Fruit fly (Drosophila melanogaster) whole organism, adult: ENCODE measurements around the gene stas.

ENCODE experiments used
- CG11617 ChIP-seq: fragments of 200-800 bp; sonication (Bioruptor generic); optimal IDR thresholded peaks from 2 replicates; lab custom pipeline; 2017; ENCODE audit warnings: mild to moderate bottlenecking, missing biosample characterization, missing genetic modification reagents, missing genetic modification characterization
- CG12768 ChIP-seq: fragments of 200-800 bp; sonication (Bioruptor generic); optimal IDR thresholded peaks from 2 replicates; lab custom pipeline; 2017; ENCODE audit warnings: missing biosample characterization, missing genetic modification characterization, mild to moderate bottlenecking, moderate library complexity, missing genetic modification reagents
- CG14711 ChIP-seq: fragments of 200-800 bp; sonication (Bioruptor generic); optimal IDR thresholded peaks from 2 replicates; lab custom pipeline; 2018; ENCODE audit warnings: missing biosample characterization, mild to moderate bottlenecking, missing genetic modification characterization, moderate library complexity
- CG1620 ChIP-seq: fragments of 200-800 bp; sonication (Bioruptor generic); optimal IDR thresholded peaks from 2 replicates; lab custom pipeline; 2016; ENCODE audit warnings: missing biosample characterization, missing genetic modification characterization
- CG33017 ChIP-seq: fragments of 200-800 bp; sonication (Bioruptor generic); optimal IDR thresholded peaks from 2 replicates; lab custom pipeline; 2018; ENCODE audit warnings: missing biosample characterization, mild to moderate bottlenecking, missing genetic modification characterization, moderate library complexity
- CG5204 ChIP-seq: fragments of 200-800 bp; sonication (Bioruptor generic); optimal IDR thresholded peaks from 2 replicates; lab custom pipeline; 2016; ENCODE audit warnings: missing biosample characterization, missing genetic modification characterization
- CG7045 ChIP-seq: fragments of 200-800 bp; sonication (Bioruptor generic); optimal IDR thresholded peaks from 2 replicates; lab custom pipeline; 2017; ENCODE audit warnings: missing biosample characterization, mild to moderate bottlenecking, missing genetic modification characterization
- CG7101 ChIP-seq: fragments of 200-800 bp; sonication (Bioruptor generic); optimal IDR thresholded peaks from 2 replicates; lab custom pipeline; 2018; ENCODE audit warnings: missing biosample characterization, mild to moderate bottlenecking, missing genetic modification characterization, moderate library complexity
- Clk ChIP-seq: fragments of 200-800 bp; sonication (Bioruptor generic); optimal IDR thresholded peaks from 2 replicates; lab custom pipeline; 2017; ENCODE audit warnings: missing biosample characterization, missing genetic modification characterization
- Crg-1 ChIP-seq: fragments of 200-800 bp; sonication (Bioruptor generic); optimal IDR thresholded peaks from 2 replicates; lab custom pipeline; 2016; ENCODE audit warnings: missing biosample characterization, missing genetic modification characterization
- Hr96 ChIP-seq: fragments of 200-800 bp; sonication (Bioruptor generic); optimal IDR thresholded peaks from 2 replicates; lab custom pipeline; 2016; ENCODE audit warnings: missing biosample characterization, missing genetic modification characterization
- Mnt ChIP-seq: fragments of 200-800 bp; sonication (Bioruptor generic); optimal IDR thresholded peaks from 2 replicates; lab custom pipeline; 2016; ENCODE audit warnings: missing biosample characterization, mild to moderate bottlenecking, missing genetic modification characterization
- bab1 ChIP-seq: fragments of 200-800 bp; sonication (Bioruptor generic); optimal IDR thresholded peaks from 3 replicates; lab custom pipeline; 2019; ENCODE audit warnings: missing biosample characterization, mild to moderate bottlenecking, missing genetic modification characterization, moderate library complexity
- cic ChIP-seq: fragments of 200-800 bp; sonication (Bioruptor generic); optimal IDR thresholded peaks from 2 replicates; lab custom pipeline; 2017; ENCODE audit warnings: missing biosample characterization, mild to moderate bottlenecking, missing genetic modification characterization, moderate library complexity
- cnc ChIP-seq, 2 experiments: fragments of >200 bp; optimal IDR thresholded peaks; 2 replicates each; lab custom pipeline; 2017
- kay ChIP-seq: fragments of 200-800 bp; sonication (Bioruptor generic); peaks from one replicate; lab custom pipeline; 2016; ENCODE audit warnings: missing biosample characterization, missing genetic modification characterization, borderline replicate concordance
- ovo ChIP-seq: fragments of 200-800 bp; sonication (Bioruptor generic); optimal IDR thresholded peaks from 2 replicates; lab custom pipeline; 2016; ENCODE audit warnings: missing biosample characterization, missing genetic modification characterization
- pad ChIP-seq: fragments of 200-800 bp; sonication (Bioruptor generic); optimal IDR thresholded peaks from 3 replicates; lab custom pipeline; 2017; ENCODE audit warnings: missing biosample characterization, missing genetic modification characterization, mild to moderate bottlenecking, moderate library complexity, missing genetic modification reagents
- tj ChIP-seq: fragments of 200-800 bp; sonication (Bioruptor generic); optimal IDR thresholded peaks from 3 replicates; lab custom pipeline; 2017; ENCODE audit warnings: missing biosample characterization, mild to moderate bottlenecking, missing genetic modification characterization, moderate library complexity
- toe ChIP-seq: fragments of 200-800 bp; sonication (Bioruptor generic); optimal IDR thresholded peaks from 2 replicates; lab custom pipeline; 2016; ENCODE audit warnings: missing biosample characterization, missing genetic modification characterization

Gene stas

dm6 chrX:17581606-17582281 is 46.0 kb downstream of the stas start:
- TF ChIP-seq kay (GFP tag; lab: Kevin White, UChicago) (peak; percentile 78), tj (GFP tag; lab: Kevin White, UChicago) (no peak), Mnt (GFP tag; lab: Kevin White, UChicago) (no peak), Crg-1 (GFP tag; lab: Kevin White, UChicago) (peak; percentile 3), CG33017 (tag; lab: Kevin White, UChicago) (no peak)

- TF ChIP-seq bab1 (GFP tag; lab: Kevin White, UChicago), result no peak
- peak; percentile 57 for TF ChIP-seq kay (GFP tag; lab: Kevin White, UChicago)
Observed at dm6 chrX:17580954-17581353, 46.7 kb downstream of the stas start.

dm6 chrX:17579782-17580451 is 47.8 kb downstream of the stas start, which contains the start of gene CG12991:
CG12991 (plus strand) TSS chrX:17579861.
- TF ChIP-seq CG5204 (GFP tag; lab: Kevin White, UChicago), result no peak
- TF ChIP-seq Crg-1 (GFP tag; lab: Kevin White, UChicago), result no peak
- no peak for TF ChIP-seq pad (GFP tag; lab: Kevin White, UChicago)
- TF ChIP-seq CG7101 (tag; lab: Kevin White, UChicago), result peak; percentile 39
- TF ChIP-seq CG12768 (GFP tag; lab: Kevin White, UChicago), result peak; percentile 22
- TF ChIP-seq kay (GFP tag; lab: Kevin White, UChicago), result no peak
- peak; percentile 22 for TF ChIP-seq bab1 (GFP tag; lab: Kevin White, UChicago)
- TF ChIP-seq ovo (GFP tag; lab: Kevin White, UChicago), result peak; percentile 38
- TF ChIP-seq CG7045 (GFP tag; lab: Kevin White, UChicago), result no peak
- TF ChIP-seq Clk (GFP tag; lab: Kevin White, UChicago), result no peak
- TF ChIP-seq cnc (optimal IDR thresholded peaks at IDR 0.05; lab: Kevin White, UChicago), result no peak
- peak; percentile 11 for TF ChIP-seq CG1620 (GFP tag; lab: Kevin White, UChicago)
- no peak for TF ChIP-seq CG33017 (tag; lab: Kevin White, UChicago)
- TF ChIP-seq Mnt (GFP tag; lab: Kevin White, UChicago), result peak; percentile 91
- no peak for TF ChIP-seq CG14711 (tag; lab: Kevin White, UChicago)
- no peak for TF ChIP-seq CG11617 (GFP tag; lab: Kevin White, UChicago)
- TF ChIP-seq tj (GFP tag; lab: Kevin White, UChicago), result no peak
- no peak for TF ChIP-seq toe (GFP tag; lab: Kevin White, UChicago)
- no peak for TF ChIP-seq cic
- TF ChIP-seq Hr96, result no peak

dm6 chrX:17578869-17579781 is 48.6 kb downstream of the stas start, which contains the start of gene Ankle2:
Ankle2 (minus strand) TSS chrX:17579229.
- TF ChIP-seq cic (no peak), toe (GFP tag; lab: Kevin White, UChicago) (peak; percentile 34), CG1620 (GFP tag; lab: Kevin White, UChicago) (no peak), CG12768 (GFP tag; lab: Kevin White, UChicago) (no peak), Mnt (GFP tag; lab: Kevin White, UChicago) (peak; percentile 29), cnc (optimal IDR thresholded peaks at IDR 0.05; lab: Kevin White, UChicago) (no peak)

dm6 chrX:17578124-17578523 is 49.6 kb downstream of the stas start:
- TF ChIP-seq CG11617 (GFP tag; lab: Kevin White, UChicago), result peak; percentile 2
- peak; percentile 21 for TF ChIP-seq CG7101 (tag; lab: Kevin White, UChicago)
- no peak for TF ChIP-seq pad (GFP tag; lab: Kevin White, UChicago)
- TF ChIP-seq CG7045 (GFP tag; lab: Kevin White, UChicago), result no peak
- TF ChIP-seq kay (GFP tag; lab: Kevin White, UChicago), result peak; percentile 56

dm6 chrX:17577356-17577755 is 50.3 kb downstream of the stas start:
- TF ChIP-seq CG11617 (GFP tag; lab: Kevin White, UChicago) (no peak), CG14711 (tag; lab: Kevin White, UChicago) (no peak), pad (GFP tag; lab: Kevin White, UChicago) (no peak), tj (GFP tag; lab: Kevin White, UChicago) (no peak), toe (GFP tag; lab: Kevin White, UChicago) (no peak), Mnt (GFP tag; lab: Kevin White, UChicago) (no peak), CG7045 (GFP tag; lab: Kevin White, UChicago) (no peak), ovo (GFP tag; lab: Kevin White, UChicago) (no peak), Clk (GFP tag; lab: Kevin White, UChicago) (no peak), CG1620 (GFP tag; lab: Kevin White, UChicago) (no peak), CG33017 (tag; lab: Kevin White, UChicago) (no peak), cic (no peak), CG5204 (GFP tag; lab: Kevin White, UChicago) (no peak)
